Worm (Caenorhabditis elegans) whole organism, young adult: ENCODE results near the gene sri-28.

Source experiments
- B0019.2 ChIP-seq: fragments of 200-800 bp; sonication (Bioruptor generic); conservative IDR thresholded peaks from 2 replicates; pipeline ENCODE4 v1.3.6; 2022; ENCODE audit warnings: missing genetic modification reagents, missing genetic modification characterization, missing compliant biosample characterization
- B0336.3 ChIP-seq: fragments of 200-800 bp; sonication (Bioruptor generic); IDR thresholded peaks from 2 replicates; pipeline ENCODE4 v1.3.6; 2022; ENCODE audit warnings: missing genetic modification characterization, missing compliant biosample characterization
- D2030.7 ChIP-seq: fragments of 200-800 bp; sonication (Bioruptor generic); IDR thresholded peaks from 2 replicates; pipeline ENCODE4 v1.3.6; 2022; ENCODE audit warnings: missing genetic modification reagents, missing genetic modification characterization, missing compliant biosample characterization
- F33H1.4 ChIP-seq: fragments of 200-800 bp; sonication (Bioruptor generic); IDR thresholded peaks from 2 replicates; pipeline ENCODE4 v1.3.6; 2022; ENCODE audit warnings: missing genetic modification reagents, missing genetic modification characterization, missing compliant biosample characterization
- F49E8.2 ChIP-seq: sonication (generic microtip); optimal IDR thresholded peaks from 3 replicates; lab custom pipeline; 2017; ENCODE audit warnings: missing genetic modification characterization, mild to moderate bottlenecking, missing compliant biosample characterization, antibody characterized with exemption, moderate library complexity; ENCODE audit not compliant: insufficient read depth
- F57C9.4 ChIP-seq: sonication (generic microtip); optimal IDR thresholded peaks from 2 replicates; lab custom pipeline; 2017; ENCODE audit warnings: mild to moderate bottlenecking, missing genetic modification characterization, missing compliant biosample characterization
- Y56A3A.18 ChIP-seq: fragments of 200-800 bp; sonication (Bioruptor generic); IDR thresholded peaks from 2 replicates; pipeline ENCODE4 v1.3.6; 2022; ENCODE audit warnings: missing genetic modification reagents, missing genetic modification characterization, missing compliant biosample characterization
- Y79H2A.3 ChIP-seq: fragments of 200-800 bp; sonication (Bioruptor generic); conservative IDR thresholded peaks from 2 replicates; pipeline ENCODE4 v1.3.6; 2022; ENCODE audit warnings: missing genetic modification reagents, missing genetic modification characterization, missing compliant biosample characterization
- Y95B8A.8 ChIP-seq: fragments of 200-800 bp; sonication (Bioruptor generic); IDR thresholded peaks from 2 replicates; pipeline ENCODE4 v1.3.6; 2022; ENCODE audit warnings: missing genetic modification reagents, missing genetic modification characterization, missing compliant biosample characterization
- akir-1 ChIP-seq: fragments of 200-800 bp; sonication (Bioruptor generic); optimal IDR thresholded peaks from 2 replicates; lab custom pipeline; 2018; ENCODE audit warnings: mild to moderate bottlenecking, missing genetic modification characterization, moderate library complexity, missing compliant biosample characterization
- ama-1 ChIP-seq, 3 experiments: fragments of 150-350 bp in 1 of 3; sonication (generic microtip) in 2 of 3; optimal IDR thresholded peaks; 2 replicates each; lab custom pipeline; 2014 to 2018; ENCODE audit warnings: missing biosample characterization in 2 of 3, missing genetic modification characterization in 2 of 3, missing genetic modification reagents in 2 of 3
- attf-3 ChIP-seq: fragments of 200-800 bp; sonication (Bioruptor generic); conservative IDR thresholded peaks from 2 replicates; pipeline ENCODE4 v1.3.6; 2022; ENCODE audit warnings: missing genetic modification reagents, missing genetic modification characterization, missing compliant biosample characterization
- attf-6 ChIP-seq: fragments of 200-800 bp; sonication (Bioruptor generic); IDR thresholded peaks from 2 replicates; pipeline ENCODE4 v1.3.6; 2022; ENCODE audit warnings: missing genetic modification reagents, missing genetic modification characterization, missing compliant biosample characterization
- cebp-2 ChIP-seq: fragments of 200-800 bp; sonication (Bioruptor generic); IDR thresholded peaks from 2 replicates; pipeline ENCODE4 v1.3.6; 2022; ENCODE audit warnings: missing genetic modification characterization, missing compliant biosample characterization
- ceh-58 ChIP-seq: fragments of 200-800 bp; sonication (Bioruptor generic); IDR thresholded peaks from 2 replicates; pipeline ENCODE4 v1.3.6; 2022; ENCODE audit warnings: missing genetic modification characterization, missing compliant biosample characterization
- chd-7 ChIP-seq: sonication (generic microtip); optimal IDR thresholded peaks from 2 replicates; lab custom pipeline; 2016; ENCODE audit warnings: mild to moderate bottlenecking, missing genetic modification characterization, moderate library complexity, missing compliant biosample characterization
- egl-18 ChIP-seq: fragments of 200-800 bp; sonication (Bioruptor generic); IDR thresholded peaks from 2 replicates; pipeline ENCODE4 v1.3.6; 2022; ENCODE audit warnings: missing genetic modification reagents, missing genetic modification characterization, missing compliant biosample characterization
- ets-4 ChIP-seq: fragments of 200-800 bp; sonication (Bioruptor generic); optimal IDR thresholded peaks from 2 replicates; lab custom pipeline; 2018; ENCODE audit warnings: mild to moderate bottlenecking, missing genetic modification characterization, missing compliant biosample characterization
- gei-17 ChIP-seq: fragments of 200-800 bp; sonication (Bioruptor generic); optimal IDR thresholded peaks from 2 replicates; lab custom pipeline; 2018; ENCODE audit warnings: mild to moderate bottlenecking, missing genetic modification characterization, missing compliant biosample characterization
- him-1 ChIP-seq: sonication (generic microtip); optimal IDR thresholded peaks from 2 replicates; lab custom pipeline; 2016; ENCODE audit warnings: missing genotype, missing genetic modification reagents, missing genetic modification characterization, missing compliant biosample characterization
- hmg-20 ChIP-seq: fragments of 200-800 bp; sonication (Bioruptor generic); IDR thresholded peaks from 2 replicates; pipeline ENCODE4 v1.3.6; 2022; ENCODE audit warnings: missing genetic modification reagents, missing genetic modification characterization, missing compliant biosample characterization
- hsf-1 ChIP-seq: fragments of 200-800 bp; sonication (Bioruptor generic); IDR thresholded peaks from 2 replicates; pipeline ENCODE4 v1.3.6; 2022; ENCODE audit warnings: missing genetic modification reagents, missing genetic modification characterization, missing compliant biosample characterization
- lag-1 ChIP-seq: fragments of 200-800 bp; sonication (Bioruptor generic); IDR thresholded peaks from 2 replicates; pipeline ENCODE4 v1.3.6; 2022; ENCODE audit warnings: missing genetic modification reagents, missing genetic modification characterization, missing compliant biosample characterization
- let-526 ChIP-seq: fragments of 200-800 bp; sonication (Bioruptor generic); IDR thresholded peaks from 2 replicates; pipeline ENCODE4 v1.3.6; 2022; ENCODE audit warnings: missing genetic modification reagents, missing genetic modification characterization, missing compliant biosample characterization
- lin-26 ChIP-seq: fragments of 200-800 bp; sonication (Bioruptor generic); IDR thresholded peaks from 2 replicates; pipeline ENCODE4 v1.3.6; 2022; ENCODE audit warnings: missing genetic modification reagents, missing genetic modification characterization, missing compliant biosample characterization
- lin-40 ChIP-seq: sonication (generic microtip); optimal IDR thresholded peaks from 2 replicates; lab custom pipeline; 2016; ENCODE audit warnings: missing genetic modification characterization, mild to moderate bottlenecking, missing compliant biosample characterization, missing genotype, missing genetic modification reagents
- lsl-1 ChIP-seq: fragments of 200-800 bp; sonication (Bioruptor generic); optimal IDR thresholded peaks from 2 replicates; lab custom pipeline; 2018; ENCODE audit warnings: mild to moderate bottlenecking, missing genetic modification characterization, moderate library complexity, missing compliant biosample characterization
- madf-8 ChIP-seq: fragments of 200-800 bp; sonication (Bioruptor generic); conservative IDR thresholded peaks from 2 replicates; pipeline ENCODE4 v1.3.6; 2022; ENCODE audit warnings: missing genetic modification reagents, missing genetic modification characterization, missing compliant biosample characterization
- mcd-1 ChIP-seq: fragments of 200-800 bp; sonication (Bioruptor generic); IDR thresholded peaks from 2 replicates; pipeline ENCODE4 v1.3.6; 2022; ENCODE audit warnings: missing genetic modification reagents, missing genetic modification characterization, missing compliant biosample characterization
- mel-28 ChIP-seq: sonication (generic microtip); optimal IDR thresholded peaks from 2 replicates; lab custom pipeline; 2016; ENCODE audit warnings: borderline replicate concordance, mild to moderate bottlenecking, missing genetic modification characterization, missing compliant biosample characterization
- nfya-2 ChIP-seq: fragments of 200-800 bp; sonication (Bioruptor generic); IDR thresholded peaks from 2 replicates; pipeline ENCODE4 v1.3.6; 2022; ENCODE audit warnings: missing genetic modification reagents, missing genetic modification characterization, missing compliant biosample characterization
- nfyb-1 ChIP-seq: fragments of 200-800 bp; sonication (Bioruptor generic); IDR thresholded peaks from 2 replicates; pipeline ENCODE4 v1.3.6; 2022; ENCODE audit warnings: missing genetic modification reagents, missing genetic modification characterization, missing compliant biosample characterization
- pha-4 ChIP-seq: fragments of 150-350 bp; sonication (generic microtip); optimal IDR thresholded peaks from 2 replicates; lab custom pipeline; 2014; ENCODE audit warnings: missing biosample characterization, missing genetic modification reagents, missing genetic modification characterization
- rec-8 ChIP-seq, 2 experiments: sonication (generic microtip); optimal IDR thresholded peaks; 2 replicates each; lab custom pipeline; 2016; ENCODE audit warnings: mild to moderate bottlenecking in 2 of 2, missing genetic modification characterization in 2 of 2, missing genetic modification reagents in 2 of 2, missing genotype in 2 of 2, missing biosample characterization in 1 of 2, missing compliant biosample characterization in 1 of 2, moderate library complexity in 1 of 2
- rpc-1 ChIP-seq, 2 experiments: fragments of 150-350 bp in 1 of 2; sonication (generic microtip) in 1 of 2; optimal IDR thresholded peaks; 2 replicates each; lab custom pipeline; 2014 to 2018; ENCODE audit warnings: missing biosample characterization in 1 of 2, missing genetic modification characterization in 1 of 2, missing genetic modification reagents in 1 of 2, missing genotype in 1 of 2
- sea-2 ChIP-seq: fragments of 200-800 bp; sonication (Bioruptor generic); IDR thresholded peaks from 2 replicates; pipeline ENCODE4 v1.3.6; 2022; ENCODE audit warnings: missing genetic modification characterization, missing compliant biosample characterization
- snpc-3.4 ChIP-seq: sonication (generic microtip); optimal IDR thresholded peaks from 2 replicates; lab custom pipeline; 2017; ENCODE audit warnings: missing genetic modification characterization, mild to moderate bottlenecking, missing compliant biosample characterization, antibody characterized with exemption, moderate library complexity, missing genotype, missing genetic modification reagents
- somi-1 ChIP-seq: fragments of 200-800 bp; sonication (Bioruptor generic); optimal IDR thresholded peaks from 2 replicates; lab custom pipeline; 2018; ENCODE audit warnings: mild to moderate bottlenecking, missing genetic modification characterization, missing compliant biosample characterization
- zfh-2 ChIP-seq: fragments of 200-800 bp; sonication (Bioruptor generic); conservative IDR thresholded peaks from 2 replicates; pipeline ENCODE4 v1.3.6; 2022; ENCODE audit warnings: missing genetic modification reagents, missing genetic modification characterization, missing compliant biosample characterization
- ztf-18 ChIP-seq: sonication (generic microtip); optimal IDR thresholded peaks from 2 replicates; lab custom pipeline; 2016; ENCODE audit warnings: missing genotype, mild to moderate bottlenecking, missing genetic modification characterization, missing compliant biosample characterization
- ztf-22 ChIP-seq: fragments of 200-800 bp; sonication (Bioruptor generic); optimal IDR thresholded peaks from 2 replicates; lab custom pipeline; 2018; ENCODE audit warnings: mild to moderate bottlenecking, missing genetic modification characterization, moderate library complexity, missing compliant biosample characterization
- ztf-3 ChIP-seq: fragments of 200-800 bp; sonication (Bioruptor generic); optimal IDR thresholded peaks from 2 replicates; lab custom pipeline; 2018; ENCODE audit warnings: mild to moderate bottlenecking, missing genetic modification characterization, missing compliant biosample characterization

Gene sri-28

DNA sequence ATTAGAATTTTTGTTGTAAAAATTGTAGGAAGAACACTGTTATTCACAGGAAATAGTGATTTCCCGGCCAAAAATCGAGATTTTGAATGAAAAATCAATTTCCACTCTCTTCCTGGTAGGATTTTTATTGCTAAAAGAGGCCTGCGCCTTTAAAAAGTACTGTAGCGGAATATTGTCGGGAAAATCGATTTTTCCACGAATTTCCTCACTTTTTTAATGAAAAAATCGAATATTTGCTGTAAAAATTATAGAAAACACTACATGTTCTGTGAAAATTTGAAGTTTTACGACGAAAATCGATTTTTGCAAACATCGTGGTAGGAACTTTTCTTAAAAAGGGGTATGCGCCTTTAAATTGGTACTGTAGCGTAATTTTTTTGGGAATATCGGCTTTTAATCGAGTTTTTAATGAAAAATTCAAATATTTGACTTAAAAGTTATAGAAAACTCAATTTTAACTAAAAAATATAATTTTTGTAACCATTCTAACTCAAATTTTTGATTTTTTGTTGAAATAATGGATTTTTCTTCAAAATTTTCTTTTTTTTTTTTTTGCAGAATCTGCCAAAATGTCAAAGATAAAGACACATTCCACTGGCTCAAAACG, 7.9 kb downstream of the sri-28 start, which contains the start of gene lin-8 (continued):
- no peak for TF ChIP-seq hsf-1
- no peak for TF ChIP-seq Y95B8A.8 (GFP tag; lab: Robert Waterston, UW)
- TF ChIP-seq ztf-18 (tag; lab: Kevin White, UChicago), result no peak
- 0 out of 2 replicates have a peak, but pooled peaks have one; percentile 18 for TF ChIP-seq B0336.3 (GFP tag; lab: Robert Waterston, UW)
- TF ChIP-seq ztf-3 (GFP tag; lab: Kevin White, UChicago), result no peak

DNA sequence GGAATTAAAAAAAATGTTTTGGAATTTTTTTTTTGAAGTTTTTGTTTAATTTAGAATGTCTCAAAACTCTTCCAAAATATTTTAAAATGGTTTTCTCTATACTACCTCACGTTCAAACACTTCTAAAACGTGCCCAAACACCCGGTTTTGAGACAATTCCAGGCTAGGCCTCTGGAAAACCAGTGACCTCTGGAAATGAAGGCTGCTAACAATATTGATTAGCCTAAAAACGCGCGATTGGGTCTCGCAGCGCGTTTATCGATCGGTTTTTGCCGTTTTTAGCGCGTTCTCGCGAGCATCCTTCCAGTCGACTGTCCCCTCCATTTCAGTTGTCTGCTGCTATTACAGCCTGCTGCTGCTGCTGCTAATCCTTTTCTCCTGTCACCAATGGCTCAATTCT, 12.3 kb downstream of the sri-28 start, which contains the start of gene Y25C1A.6:
Gene Y25C1A.6, plus strand, starts transcription at position 301 of the 400 bp plus-strand sequence.
- TF ChIP-seq nfyb-1 (GFP tag; lab: Robert Waterston, UW) (no peak), ceh-58 (no peak), F49E8.2 (no peak), lin-26 (GFP tag; lab: Robert Waterston, UW) (no peak), cebp-2 (GFP tag; lab: Robert Waterston, UW) (no peak), let-526 (GFP tag; lab: Robert Waterston, UW) (no peak), ztf-18 (tag; lab: Kevin White, UChicago) (no peak), Y56A3A.18 (no peak), mel-28 (tag; lab: Kevin White, UChicago) (no peak), lsl-1 (GFP tag; lab: Kevin White, UChicago) (no peak), him-1 (no peak), somi-1 (GFP tag; lab: Kevin White, UChicago) (no peak), rec-8 (tag; optimal IDR thresholded peaks at IDR 0.05; lab: Kevin White, UChicago) (no peak), B0019.2 (GFP tag; lab: Robert Waterston, UW) (no peak), ets-4 (GFP tag; lab: Kevin White, UChicago) (no peak), Y79H2A.3 (GFP tag; lab: Robert Waterston, UW) (no peak), gei-17 (GFP tag; lab: Kevin White, UChicago) (no peak), F57C9.4 (tag; lab: Kevin White, UChicago) (no peak), Y95B8A.8 (GFP tag; lab: Robert Waterston, UW) (no peak), attf-3 (GFP tag; lab: Robert Waterston, UW) (no peak)

ce11 chrII:3061605-3062004, 13.1 kb downstream of the sri-28 start:
- TF ChIP-seq lin-40 (tag; lab: Kevin White, UChicago), result no peak
- TF ChIP-seq rpc-1 (optimal IDR thresholded peaks at IDR 0.05; lab: Kevin White, UChicago), result no peak
- TF ChIP-seq rpc-1 (tag; optimal IDR thresholded peaks at IDR 0.05; lab: Kevin White, UChicago), result no peak
- TF ChIP-seq nfyb-1 (GFP tag; lab: Robert Waterston, UW), result no peak
- TF ChIP-seq zfh-2 (GFP tag; lab: Robert Waterston, UW), result peak; percentile 63
- no peak for TF ChIP-seq hsf-1

- TF ChIP-seq akir-1 (no peak), D2030.7 (GFP tag; lab: Robert Waterston, UW) (peak; percentile 78), F33H1.4 (peak; percentile 56), egl-18 (no peak), lag-1 (GFP tag; lab: Robert Waterston, UW) (no peak), madf-8 (peak; percentile 42), nfya-2 (no peak), sea-2 (GFP tag; lab: Robert Waterston, UW) (no peak), B0019.2 (GFP tag; lab: Robert Waterston, UW) (no peak), ama-1 (optimal IDR thresholded peaks at IDR 0.05; lab: Kevin White, UChicago) (no peak), ama-1 (GFP tag; optimal IDR thresholded peaks at IDR 0.05; lab: Kevin White, UChicago) (peak in 1 of 2 experiments; percentile 38), chd-7 (tag; lab: Kevin White, UChicago) (no peak), somi-1 (GFP tag; lab: Kevin White, UChicago) (no peak), ztf-22 (no peak), lsl-1 (GFP tag; lab: Kevin White, UChicago) (peak; percentile 46), pha-4 (tag; lab: Kevin White, UChicago) (no peak), snpc-3.4 (peak; percentile 34), hmg-20 (peak; percentile 69; the same call in 1 of the 2 replicates), attf-6 (GFP tag; lab: Robert Waterston, UW) (no peak; the same call in none of the 2 replicates), mcd-1 (GFP tag; lab: Robert Waterston, UW) (peak; percentile 54)
These were observed 13.7 kb downstream of the sri-28 start for ce11 chrII:3062222-3062621.
